Fruit fly (Drosophila melanogaster): ENCODE results near the gene stumps.

- TF ChIP-seq CTCF (optimal IDR thresholded peaks at IDR 0.05) (no peak), CG8478 (optimal IDR thresholded peaks at IDR 0.05) (no peak)
Measured at dm6 chr3R:14631911-14632310, 54.9 kb downstream of the stumps start.

All from S2 (cell line).